Worm (Caenorhabditis elegans) whole organism, L1 larva: ENCODE measurements around the gene cyp-37B1.

ENCODE experiments used
- alr-1 ChIP-seq: fragments of 200-800 bp; sonication (Bioruptor generic); optimal IDR thresholded peaks from 2 replicates; lab custom pipeline; 2018; ENCODE audit warnings: borderline replicate concordance, mild to moderate bottlenecking, missing genetic modification characterization, missing compliant biosample characterization
- ceh-82 ChIP-seq, 3 experiments: fragments of 150-350 bp in 1 of 3; sonication (generic microtip) in 2 of 3; optimal IDR thresholded peaks; 2 replicates each; lab custom pipeline; 2014 to 2017; ENCODE audit warnings: missing biosample characterization in 3 of 3, missing genetic modification characterization in 3 of 3
- irx-1 ChIP-seq: sonication (generic microtip); optimal IDR thresholded peaks from 2 replicates; lab custom pipeline; 2016; ENCODE audit warnings: missing genetic modification characterization, missing compliant biosample characterization
- lin-13 ChIP-seq: fragments of 150-350 bp; optimal IDR thresholded peaks from 2 replicates; lab custom pipeline; 2014; ENCODE audit warnings: missing biosample characterization, missing genetic modification reagents, missing genetic modification characterization
- mdl-1 ChIP-seq, 2 experiments: fragments of 150-350 bp; optimal IDR thresholded peaks; 2 replicates each; lab custom pipeline; 2014 to 2017; ENCODE audit warnings: missing biosample characterization in 2 of 2, missing genetic modification characterization in 2 of 2, inconsistent platforms in 1 of 2
- nhr-237 ChIP-seq: fragments of 150-350 bp; optimal IDR thresholded peaks from 2 replicates; lab custom pipeline; 2014; ENCODE audit warnings: missing biosample characterization, missing genetic modification characterization
- nhr-76 ChIP-seq: sonication (generic microtip); optimal IDR thresholded peaks from 2 replicates; lab custom pipeline; 2017; ENCODE audit warnings: missing biosample characterization, missing genetic modification characterization
- nhr-77 ChIP-seq: fragments of 150-350 bp; optimal IDR thresholded peaks from 2 replicates; lab custom pipeline; 2014; ENCODE audit warnings: missing biosample characterization, missing genetic modification characterization
- nhr-90 ChIP-seq: sonication (generic microtip); optimal IDR thresholded peaks from 2 replicates; lab custom pipeline; 2016; ENCODE audit warnings: mild to moderate bottlenecking, missing genetic modification characterization, missing compliant biosample characterization; ENCODE audit not compliant: poor library complexity
- rnt-1 ChIP-seq: sonication (generic microtip); optimal IDR thresholded peaks from 2 replicates; lab custom pipeline; 2016; ENCODE audit warnings: mild to moderate bottlenecking, missing genetic modification characterization, moderate library complexity, missing compliant biosample characterization
- unc-62 ChIP-seq: fragments of 150-350 bp; optimal IDR thresholded peaks from 2 replicates; lab custom pipeline; 2014; ENCODE audit warnings: missing biosample characterization, missing genetic modification reagents, missing genetic modification characterization

DNA sequence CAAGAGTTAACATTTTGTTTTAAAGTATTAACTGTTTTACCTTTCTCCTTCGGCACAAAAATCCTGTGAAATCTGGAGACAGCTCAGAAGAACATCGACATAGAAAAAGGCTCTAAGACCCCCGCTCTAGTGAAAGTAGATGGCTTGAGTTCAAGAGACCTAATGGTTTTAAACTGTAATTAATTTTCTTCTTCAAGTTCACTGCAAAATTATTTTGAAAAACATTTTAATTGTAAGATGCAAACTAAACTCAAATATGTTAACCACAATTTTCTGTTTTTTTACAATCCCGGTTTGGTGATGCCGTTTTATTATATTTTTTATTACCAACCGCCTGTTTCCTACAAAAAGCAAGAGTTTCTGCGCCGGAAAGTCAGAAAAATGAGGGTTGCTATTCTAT lies 44.3 kb upstream of the cyp-37B1 start, which contains the start of gene clec-233:
- TF ChIP-seq nhr-90 (tag; lab: Kevin White, UChicago) (no peak), nhr-76 (no peak), nhr-237 (no peak), mdl-1 (tag; optimal IDR thresholded peaks at IDR 0.05; lab: Kevin White, UChicago) (no peak), unc-62 (GFP tag; lab: Kevin White, UChicago) (no peak), nhr-77 (tag; lab: Kevin White, UChicago) (no peak), irx-1 (tag; lab: Kevin White, UChicago) (no peak), rnt-1 (tag; lab: Kevin White, UChicago) (no peak), ceh-82 (tag; optimal IDR thresholded peaks at IDR 0.05; lab: Kevin White, UChicago) (no peak), lin-13 (no peak), alr-1 (no peak)
